Fruit fly (Drosophila melanogaster) whole organism, embryonic: Measurements from ENCODE around the gene Klp67A.

ENCODE experiments used
- Atf6 ChIP-seq: fragments of 200-800 bp; sonication (Bioruptor generic); IDR thresholded peaks from 2 replicates; pipeline ENCODE4 v1.3.6; 2022; ENCODE audit warnings: missing biosample characterization, missing genetic modification characterization
- CG10147 ChIP-seq: fragments of 200-800 bp; sonication (Bioruptor generic); optimal IDR thresholded peaks from 2 replicates; lab custom pipeline; 2019; ENCODE audit warnings: missing biosample characterization, mild to moderate bottlenecking, missing genetic modification characterization, moderate library complexity
- CG10543 ChIP-seq: fragments of 200-800 bp; sonication (Bioruptor generic); optimal IDR thresholded peaks from 3 replicates; lab custom pipeline; 2017; ENCODE audit warnings: missing biosample characterization, mild to moderate bottlenecking, missing genetic modification characterization, moderate library complexity
- CG11456 ChIP-seq: fragments of 200-800 bp; sonication (Bioruptor generic); IDR thresholded peaks from 3 replicates; pipeline ENCODE4 v1.3.6; 2022; ENCODE audit warnings: missing biosample characterization, missing genetic modification characterization
- CG12769 ChIP-seq: fragments of 200-800 bp; sonication (Bioruptor generic); optimal IDR thresholded peaks from 2 replicates; lab custom pipeline; 2019; ENCODE audit warnings: missing biosample characterization, mild to moderate bottlenecking, missing genetic modification characterization, moderate library complexity
- CG13424 ChIP-seq: fragments of 200-800 bp; sonication (Bioruptor generic); optimal IDR thresholded peaks from 2 replicates; lab custom pipeline; 2019; ENCODE audit warnings: missing biosample characterization, mild to moderate bottlenecking, missing genetic modification characterization, moderate library complexity
- CG13894 ChIP-seq: fragments of 200-800 bp; sonication (Bioruptor generic); optimal IDR thresholded peaks from 3 replicates; lab custom pipeline; 2018; ENCODE audit warnings: missing biosample characterization, mild to moderate bottlenecking, missing genetic modification characterization, moderate library complexity
- CG1603 ChIP-seq: fragments of 200-800 bp; sonication (Bioruptor generic); optimal IDR thresholded peaks from 2 replicates; lab custom pipeline; 2019; ENCODE audit warnings: missing biosample characterization, mild to moderate bottlenecking, missing genetic modification characterization, moderate library complexity
- CG16779 ChIP-seq: fragments of 200-800 bp; sonication (Bioruptor generic); IDR thresholded peaks from 2 replicates; pipeline ENCODE4 v1.3.6; 2022; ENCODE audit warnings: missing biosample characterization, missing genetic modification characterization
- CG17568 ChIP-seq: fragments of 200-800 bp; sonication (Bioruptor generic); optimal IDR thresholded peaks from 2 replicates; lab custom pipeline; 2018; ENCODE audit warnings: missing biosample characterization, mild to moderate bottlenecking, missing genetic modification characterization, moderate library complexity
- CG17829 ChIP-seq: fragments of 200-800 bp; optimal IDR thresholded peaks from 2 replicates; lab custom pipeline; 2019; ENCODE audit warnings: missing biosample characterization, mild to moderate bottlenecking, missing genetic modification characterization, moderate library complexity
- CG18599 ChIP-seq: fragments of 200-800 bp; sonication (Bioruptor generic); optimal IDR thresholded peaks from 3 replicates; lab custom pipeline; 2017; ENCODE audit warnings: missing biosample characterization, missing genetic modification characterization, mild to moderate bottlenecking, moderate library complexity, missing genetic modification reagents
- CG32772 ChIP-seq: fragments of 200-800 bp; sonication (Bioruptor generic); IDR thresholded peaks from 2 replicates; pipeline ENCODE4 v1.3.6; 2022; ENCODE audit warnings: missing biosample characterization, missing genetic modification characterization
- CG33557 ChIP-seq: fragments of 200-800 bp; sonication (Bioruptor generic); optimal IDR thresholded peaks from 2 replicates; lab custom pipeline; 2019; ENCODE audit warnings: missing biosample characterization, mild to moderate bottlenecking, missing genetic modification characterization, moderate library complexity
- CG34224 ChIP-seq: fragments of 200-800 bp; sonication (Bioruptor generic); IDR thresholded peaks from 3 replicates; pipeline ENCODE4 v1.3.6; 2022; ENCODE audit warnings: missing biosample characterization, missing genetic modification characterization; ENCODE audit not compliant: partially characterized antibody
- CG6254 ChIP-seq: fragments of 200-800 bp; sonication (Bioruptor generic); optimal IDR thresholded peaks from 3 replicates; lab custom pipeline; 2017; ENCODE audit warnings: mild to moderate bottlenecking, missing biosample characterization, missing genetic modification reagents, missing genetic modification characterization
- CG7372 ChIP-seq: fragments of 200-800 bp; sonication (Bioruptor generic); IDR thresholded peaks from 2 replicates; pipeline ENCODE4 v1.3.6; 2022; ENCODE audit warnings: missing biosample characterization, missing genetic modification characterization
- CG7556 ChIP-seq: fragments of 200-800 bp; sonication (Bioruptor generic); optimal IDR thresholded peaks from 2 replicates; lab custom pipeline; 2017; ENCODE audit warnings: missing biosample characterization, mild to moderate bottlenecking, missing genetic modification characterization
- CG7963 ChIP-seq: fragments of 200-800 bp; sonication (Bioruptor generic); IDR thresholded peaks from 3 replicates; pipeline ENCODE4 v1.3.6; 2022; ENCODE audit warnings: missing biosample characterization, missing genetic modification characterization; ENCODE audit not compliant: partially characterized antibody
- CHES-1-like ChIP-seq: fragments of 200-800 bp; sonication (Bioruptor generic); optimal IDR thresholded peaks from 2 replicates; lab custom pipeline; 2016; ENCODE audit warnings: missing biosample characterization, missing genetic modification characterization
- CTCF ChIP-seq: fragments of 200-800 bp; sonication (Bioruptor generic); optimal IDR thresholded peaks from 2 replicates; lab custom pipeline; 2017; ENCODE audit warnings: missing biosample characterization, mild to moderate bottlenecking, missing genetic modification characterization, moderate library complexity
- Deaf1 ChIP-seq: fragments of 200-800 bp; optimal IDR thresholded peaks from 3 replicates; lab custom pipeline; 2019; ENCODE audit warnings: missing biosample characterization, mild to moderate bottlenecking, missing genetic modification characterization, moderate library complexity
- Dfd ChIP-seq, 2 experiments: fragments of >200 bp; optimal IDR thresholded peaks; 2 replicates each; lab custom pipeline; 2017; ENCODE audit warnings: missing biosample characterization in 2 of 2, missing genetic modification characterization in 2 of 2
- Dref ChIP-seq: fragments of 200-800 bp; sonication (Bioruptor generic); IDR thresholded peaks from 2 replicates; pipeline ENCODE4 v1.3.6; 2022; ENCODE audit warnings: missing biosample characterization, missing genetic modification characterization
- Fer1 ChIP-seq: fragments of 200-800 bp; sonication (Bioruptor generic); optimal IDR thresholded peaks from 2 replicates; lab custom pipeline; 2017; ENCODE audit warnings: missing biosample characterization, mild to moderate bottlenecking, missing genetic modification characterization
- HmgD ChIP-seq: fragments of 200-800 bp; sonication (Bioruptor generic); optimal IDR thresholded peaks from 3 replicates; lab custom pipeline; 2016; ENCODE audit warnings: missing biosample characterization, missing genetic modification characterization
- Jarid2 ChIP-seq: fragments of 200-800 bp; sonication (Bioruptor generic); optimal IDR thresholded peaks from 3 replicates; lab custom pipeline; 2017; ENCODE audit warnings: mild to moderate bottlenecking, missing biosample characterization, missing genetic modification reagents, missing genetic modification characterization
- MBD-R2 ChIP-seq: fragments of 200-800 bp; sonication (Bioruptor generic); IDR thresholded peaks from 2 replicates; pipeline ENCODE4 v1.3.6; 2022; ENCODE audit warnings: missing biosample characterization, missing genetic modification characterization
- Nf-YC ChIP-seq: fragments of 200-800 bp; optimal IDR thresholded peaks from 3 replicates; lab custom pipeline; 2019; ENCODE audit warnings: missing biosample characterization, mild to moderate bottlenecking, missing genetic modification characterization, moderate library complexity
- Opbp ChIP-seq: fragments of 200-800 bp; sonication (Bioruptor generic); IDR thresholded peaks from 3 replicates; pipeline ENCODE4 v1.3.6; 2022; ENCODE audit warnings: missing biosample characterization, missing genetic modification characterization; ENCODE audit not compliant: partially characterized antibody
- PHDP ChIP-seq: fragments of 200-800 bp; sonication (Bioruptor generic); optimal IDR thresholded peaks from 3 replicates; lab custom pipeline; 2018; ENCODE audit warnings: missing biosample characterization, mild to moderate bottlenecking, missing genetic modification characterization, moderate library complexity
- Rfx ChIP-seq: fragments of 200-800 bp; sonication (Bioruptor generic); IDR thresholded peaks from 2 replicates; pipeline ENCODE4 v1.3.6; 2022; ENCODE audit warnings: missing biosample characterization, missing genetic modification characterization
- Scr ChIP-seq: fragments of 200-800 bp; sonication (Bioruptor generic); IDR thresholded peaks from 2 replicates; pipeline ENCODE4 v1.3.6; 2022; ENCODE audit warnings: missing biosample characterization, missing genetic modification characterization; ENCODE audit not compliant: partially characterized antibody
- Sox100B ChIP-seq: fragments of 200-800 bp; sonication (Bioruptor generic); optimal IDR thresholded peaks from 3 replicates; lab custom pipeline; 2018; ENCODE audit warnings: missing biosample characterization, mild to moderate bottlenecking, missing genetic modification characterization
- abd-A ChIP-seq: fragments of 200-800 bp; sonication (Bioruptor generic); optimal IDR thresholded peaks from 3 replicates; lab custom pipeline; 2019; ENCODE audit warnings: missing biosample characterization, mild to moderate bottlenecking, missing genetic modification characterization, moderate library complexity
- crp ChIP-seq, 2 experiments: fragments of 200-800 bp; sonication (Bioruptor generic); optimal IDR thresholded peaks; 2 replicates in 1 of 2; 3 replicates in 1 of 2; lab custom pipeline; 2017; ENCODE audit warnings: missing biosample characterization in 2 of 2, missing genetic modification characterization in 2 of 2, mild to moderate bottlenecking in 1 of 2, moderate library complexity in 1 of 2
- dmrt11E ChIP-seq: fragments of 200-800 bp; sonication (Bioruptor generic); optimal IDR thresholded peaks from 3 replicates; lab custom pipeline; 2018; ENCODE audit warnings: missing biosample characterization, mild to moderate bottlenecking, missing genetic modification characterization, moderate library complexity
- fd64A ChIP-seq: fragments of 200-800 bp; sonication (Bioruptor generic); optimal IDR thresholded peaks from 3 replicates; lab custom pipeline; 2018; ENCODE audit warnings: missing biosample characterization, mild to moderate bottlenecking, missing genetic modification characterization
- hth ChIP-seq: fragments of >200 bp; optimal IDR thresholded peaks from 2 replicates; lab custom pipeline; 2017; ENCODE audit warnings: inconsistent platforms
- inv ChIP-seq: fragments of 200-800 bp; sonication (Bioruptor generic); IDR thresholded peaks from 2 replicates; pipeline ENCODE4 v1.3.6; 2022; ENCODE audit warnings: missing biosample characterization, missing genetic modification characterization; ENCODE audit not compliant: partially characterized antibody
- kah ChIP-seq: fragments of 200-800 bp; sonication (Bioruptor generic); optimal IDR thresholded peaks from 2 replicates; lab custom pipeline; 2018; ENCODE audit warnings: missing biosample characterization, mild to moderate bottlenecking, missing genetic modification characterization
- phol ChIP-seq: fragments of 200-800 bp; sonication (Bioruptor generic); optimal IDR thresholded peaks from 3 replicates; lab custom pipeline; 2018; ENCODE audit warnings: missing biosample characterization, mild to moderate bottlenecking, missing genetic modification characterization, moderate library complexity
- ranshi ChIP-seq: fragments of 200-800 bp; sonication (Bioruptor generic); IDR thresholded peaks from 2 replicates; pipeline ENCODE4 v1.3.6; 2022; ENCODE audit warnings: missing biosample characterization, missing genetic modification characterization
- scrt ChIP-seq: fragments of 200-800 bp; sonication (Bioruptor generic); optimal IDR thresholded peaks from 2 replicates; lab custom pipeline; 2018; ENCODE audit warnings: missing biosample characterization, mild to moderate bottlenecking, missing genetic modification characterization, moderate library complexity
- seq ChIP-seq: fragments of 200-800 bp; sonication (Bioruptor generic); IDR thresholded peaks from 2 replicates; pipeline ENCODE4 v1.3.6; 2022; ENCODE audit warnings: missing biosample characterization, missing genetic modification characterization
- sisA ChIP-seq: fragments of 200-800 bp; sonication (Bioruptor generic); IDR thresholded peaks from 2 replicates; pipeline ENCODE4 v1.3.6; 2022; ENCODE audit warnings: missing biosample characterization, missing genetic modification characterization
- sna ChIP-seq: fragments of 200-800 bp; sonication (Bioruptor generic); IDR thresholded peaks from 2 replicates; pipeline ENCODE4 v1.3.6; 2022; ENCODE audit warnings: missing biosample characterization, missing genetic modification characterization; ENCODE audit not compliant: partially characterized antibody
- unc-4 ChIP-seq: fragments of 200-800 bp; sonication (Bioruptor generic); IDR thresholded peaks from 2 replicates; pipeline ENCODE4 v1.3.6; 2022; ENCODE audit warnings: missing biosample characterization, missing genetic modification characterization; ENCODE audit not compliant: partially characterized antibody
- zen ChIP-seq: fragments of 200-800 bp; sonication (Bioruptor generic); optimal IDR thresholded peaks from 3 replicates; lab custom pipeline; 2018; ENCODE audit warnings: missing biosample characterization, mild to moderate bottlenecking, missing genetic modification characterization, moderate library complexity
- zf30C ChIP-seq: fragments of 200-800 bp; sonication (Bioruptor generic); optimal IDR thresholded peaks from 3 replicates; lab custom pipeline; 2018; ENCODE audit warnings: missing biosample characterization, mild to moderate bottlenecking, missing genetic modification characterization

Gene Klp67A

DNA sequence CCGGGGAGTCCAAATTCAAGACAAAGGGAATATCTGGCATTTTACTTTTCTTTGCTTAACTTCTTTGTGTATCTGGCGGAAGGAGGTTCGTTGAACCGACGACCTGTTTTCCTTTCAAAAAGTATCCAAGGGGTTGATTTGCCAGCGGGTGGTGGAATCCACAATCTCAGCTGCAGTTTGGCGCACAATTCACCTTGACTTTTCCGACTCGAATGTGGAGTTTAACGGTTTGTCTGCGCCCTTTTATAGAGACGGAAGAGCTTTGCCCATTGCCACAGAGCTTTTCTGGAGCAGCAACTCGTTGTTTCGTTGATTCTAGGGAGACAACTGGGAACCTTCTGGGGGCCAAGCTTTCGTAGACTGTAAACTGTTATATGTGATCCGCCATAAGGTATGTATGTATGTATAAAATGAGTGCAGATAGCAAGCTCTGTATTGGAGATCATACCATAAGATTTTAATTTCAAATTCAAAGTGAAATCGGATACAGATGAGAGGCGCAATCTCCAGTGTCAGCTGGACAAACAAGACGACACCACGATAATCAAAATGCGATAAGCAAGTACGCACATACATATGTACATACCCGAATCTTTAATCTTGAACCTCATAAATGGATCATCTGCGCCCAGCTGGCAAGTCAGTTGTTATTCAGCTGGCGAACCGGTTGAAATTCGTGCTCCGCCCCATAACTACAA is 5.6 kb upstream of the Klp67A start, which contains the start of the genes Hsp67Bc, CG4456 and Hsp22 (continued):
- peak; percentile 20 for TF ChIP-seq Deaf1 (tag; lab: Kevin White, UChicago)
- no peak for TF ChIP-seq CHES-1-like (GFP tag; lab: Kevin White, UChicago)
- TF ChIP-seq zen (tag; lab: Kevin White, UChicago) = no peak
- peak; percentile 20; the same call in 1 of the 3 replicates for TF ChIP-seq Opbp
- TF ChIP-seq CG7963 (GFP tag; lab: Robert Waterston, UW) = no peak
- TF ChIP-seq CG32772 (GFP tag; lab: Robert Waterston, UW) = no peak
- TF ChIP-seq CG18599 (GFP tag; lab: Kevin White, UChicago) = peak; percentile 51
- peak; percentile 35 for TF ChIP-seq Jarid2 (GFP tag; lab: Kevin White, UChicago)
- TF ChIP-seq CG7372 (GFP tag; lab: Robert Waterston, UW) = no peak
- TF ChIP-seq zf30C (GFP tag; lab: Kevin White, UChicago) = no peak
- no peak for TF ChIP-seq CG10543 (GFP tag; lab: Kevin White, UChicago)
- peak; percentile 27 for TF ChIP-seq scrt (GFP tag; lab: Kevin White, UChicago)
- TF ChIP-seq phol (tag; lab: Kevin White, UChicago) = no peak
- no peak for TF ChIP-seq CG7556
- TF ChIP-seq CG13424 = no peak
- TF ChIP-seq CG1603 (tag; lab: Kevin White, UChicago) = peak; percentile 0
- no peak for TF ChIP-seq CG10147 (GFP tag; lab: Kevin White, UChicago)
- TF ChIP-seq CG16779 (GFP tag; lab: Robert Waterston, UW) = peak; percentile 78
- TF ChIP-seq hth (lab: Kevin White, UChicago) = no peak
- no peak for TF ChIP-seq sisA (GFP tag; lab: Robert Waterston, UW)
- no peak for TF ChIP-seq inv (GFP tag; lab: Robert Waterston, UW)
- no peak for TF ChIP-seq MBD-R2
- TF ChIP-seq CG17829 = no peak
- no peak for TF ChIP-seq ranshi (GFP tag; lab: Robert Waterston, UW)
- peak; percentile 39 for TF ChIP-seq CG13894 (tag; lab: Kevin White, UChicago)
- no peak for TF ChIP-seq kah
- TF ChIP-seq fd64A (GFP tag; lab: Kevin White, UChicago) = peak; percentile 33
- TF ChIP-seq dmrt11E (tag; lab: Kevin White, UChicago) = no peak
- 0 out of 2 replicates have a peak, but pooled peaks have one; percentile 14 for TF ChIP-seq Rfx (GFP tag; lab: Robert Waterston, UW)
- TF ChIP-seq Nf-YC = peak; percentile 31
- TF ChIP-seq CTCF (GFP tag; lab: Kevin White, UChicago) = peak; percentile 5
- peak; percentile 83 for TF ChIP-seq CG12769
- TF ChIP-seq unc-4 (GFP tag; lab: Robert Waterston, UW) = no peak
- TF ChIP-seq seq (GFP tag; lab: Robert Waterston, UW) = no peak
- 0 out of 3 replicates have a peak, but pooled peaks have one; percentile 35 for TF ChIP-seq CG34224
- no peak for TF ChIP-seq HmgD (GFP tag; lab: Kevin White, UChicago)
- TF ChIP-seq Dfd (GFP tag; optimal IDR thresholded peaks at IDR 0.05; lab: Kevin White, UChicago) = no peak
- TF ChIP-seq Fer1 (GFP tag; lab: Kevin White, UChicago) = peak; percentile 14
- peak; percentile 18 for TF ChIP-seq CG6254 (GFP tag; lab: Kevin White, UChicago)

DNA sequence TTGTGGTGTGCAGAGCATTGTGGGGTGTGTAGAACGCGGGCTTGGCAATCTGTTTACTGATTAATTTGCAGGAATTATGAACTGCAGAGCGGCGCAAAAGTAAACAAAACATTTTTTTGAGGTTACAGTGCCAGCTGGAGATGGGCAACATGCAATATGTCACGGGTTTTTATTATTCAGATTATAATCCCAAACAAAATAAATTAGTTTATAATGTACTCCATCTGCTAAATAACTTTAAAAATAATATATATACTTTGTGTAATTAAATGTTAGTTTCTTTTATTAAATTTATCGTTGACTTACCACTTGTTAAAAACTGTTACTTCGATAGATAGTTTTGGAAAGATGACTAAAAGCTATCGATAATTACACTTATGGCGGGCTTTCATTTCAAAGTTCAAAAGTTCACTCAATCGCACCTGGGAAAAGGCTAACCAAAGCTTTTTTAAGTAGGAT is 4.1 kb upstream of the Klp67A start, which contains the start of gene Fdx1:
Fdx1 (minus strand) TSS at position 332 of the 459 bp plus-strand sequence.
- TF ChIP-seq CG11456 (GFP tag; lab: Robert Waterston, UW) = 0 out of 3 replicates have a peak, but pooled peaks have one; percentile 27
- TF ChIP-seq PHDP (tag; lab: Kevin White, UChicago) = peak; percentile 31
- TF ChIP-seq abd-A (tag; lab: Kevin White, UChicago) = no peak
- no peak for TF ChIP-seq CG17568 (GFP tag; lab: Kevin White, UChicago)
- peak; percentile 20 for TF ChIP-seq CG33557
- TF ChIP-seq Scr (GFP tag; lab: Robert Waterston, UW) = peak; percentile 68
- peak; percentile 66 for TF ChIP-seq Dref (GFP tag; lab: Robert Waterston, UW)
- peak; percentile 59 for TF ChIP-seq Atf6 (GFP tag; lab: Robert Waterston, UW)
- peak; percentile 23 for TF ChIP-seq Sox100B (GFP tag; lab: Kevin White, UChicago)
- peak in 1 of 2 experiments; percentile 8 for TF ChIP-seq crp (GFP tag; optimal IDR thresholded peaks at IDR 0.05; lab: Kevin White, UChicago)
- TF ChIP-seq sna (GFP tag; lab: Robert Waterston, UW) = peak; percentile 77
